Worm (Caenorhabditis elegans) whole organism, L4 larva: ENCODE measurements around the gene ZK757.1.
A peak's percentile ranks its signal among the peaks of the same experiment; 100 is the strongest.

Experiments
- F26F4.8 ChIP-seq: fragments of 200-800 bp; sonication (Bioruptor generic); conservative IDR thresholded peaks from 2 replicates; pipeline ENCODE4 v1.3.6; 2022; ENCODE audit warnings: missing genetic modification characterization, missing compliant biosample characterization
- R02D3.7 ChIP-seq: fragments of 150-350 bp; sonication (generic microtip); optimal IDR thresholded peaks from 3 replicates; lab custom pipeline; 2014; ENCODE audit warnings: missing biosample characterization, missing genetic modification characterization
- T20F7.1 ChIP-seq: fragments of 200-800 bp; sonication (Bioruptor generic); optimal IDR thresholded peaks from 2 replicates; lab custom pipeline; 2018; ENCODE audit warnings: mild to moderate bottlenecking, missing genetic modification characterization, missing compliant biosample characterization
- T26A8.4 ChIP-seq: fragments of 200-800 bp; sonication (Bioruptor generic); IDR thresholded peaks from 2 replicates; pipeline ENCODE4 v1.3.6; 2022; ENCODE audit warnings: missing genetic modification characterization, missing compliant biosample characterization
- Y105C5A.15 ChIP-seq: fragments of 200-800 bp; sonication (Bioruptor generic); IDR thresholded peaks from 2 replicates; pipeline ENCODE4 v1.3.6; 2022; ENCODE audit warnings: missing genetic modification characterization, missing compliant biosample characterization
- ZK546.5 ChIP-seq, 2 experiments: sonication (generic microtip); optimal IDR thresholded peaks; 2 replicates each; lab custom pipeline; 2017; ENCODE audit warnings: missing biosample characterization in 2 of 2, missing genetic modification characterization in 2 of 2
- aha-1 ChIP-seq: fragments of 150-350 bp; peaks from one replicate; lab custom pipeline; 2014; ENCODE audit warnings: missing biosample characterization, missing genetic modification characterization
- ceh-82 ChIP-seq: sonication (generic microtip); optimal IDR thresholded peaks from 2 replicates; lab custom pipeline; 2017; ENCODE audit warnings: missing biosample characterization, missing genetic modification characterization
- cey-2 ChIP-seq: sonication (generic microtip); optimal IDR thresholded peaks from 3 replicates; lab custom pipeline; 2017; ENCODE audit warnings: missing genetic modification characterization, mild to moderate bottlenecking, missing compliant biosample characterization, antibody characterized with exemption, borderline replicate concordance; ENCODE audit not compliant: insufficient read depth
- daf-16 ChIP-seq, 3 experiments: sonication (generic microtip); optimal IDR thresholded peaks; 2 replicates each; lab custom pipeline; 2016 to 2017; ENCODE audit warnings: missing genetic modification characterization in 3 of 3, missing genetic modification reagents in 3 of 3, mild to moderate bottlenecking in 2 of 3, missing compliant biosample characterization in 2 of 3, missing biosample characterization in 1 of 3, moderate library complexity in 1 of 3
- dpl-1 ChIP-seq: fragments of 150-350 bp; optimal IDR thresholded peaks from 2 replicates; lab custom pipeline; 2014; ENCODE audit warnings: missing biosample characterization, missing genetic modification reagents, missing genetic modification characterization
- dve-1 ChIP-seq: sonication (generic microtip); optimal IDR thresholded peaks from 2 replicates; lab custom pipeline; 2017; ENCODE audit warnings: antibody characterized with exemption, mild to moderate bottlenecking, missing genetic modification characterization, missing compliant biosample characterization; ENCODE audit not compliant: insufficient read depth
- hlh-11 ChIP-seq: fragments of 200-800 bp; sonication (Bioruptor generic); optimal IDR thresholded peaks from 2 replicates; lab custom pipeline; 2018; ENCODE audit warnings: mild to moderate bottlenecking, missing genetic modification characterization, missing compliant biosample characterization
- hlh-30 ChIP-seq: sonication (generic microtip); optimal IDR thresholded peaks from 2 replicates; lab custom pipeline; 2017; ENCODE audit warnings: antibody characterized with exemption, mild to moderate bottlenecking, missing genetic modification characterization, missing compliant biosample characterization; ENCODE audit not compliant: insufficient read depth
- hmg-1.1 ChIP-seq: fragments of 200-800 bp; sonication (Bioruptor generic); IDR thresholded peaks from 2 replicates; pipeline ENCODE4 v1.3.6; 2022; ENCODE audit warnings: missing genetic modification reagents, missing genetic modification characterization, missing compliant biosample characterization
- lim-7 ChIP-seq: fragments of 200-800 bp; sonication (Bioruptor generic); IDR thresholded peaks from 2 replicates; pipeline ENCODE4 v1.3.6; 2022; ENCODE audit warnings: missing genetic modification characterization, missing compliant biosample characterization
- lin-1 ChIP-seq: fragments of 200-800 bp; sonication (Bioruptor generic); IDR thresholded peaks from 2 replicates; pipeline ENCODE4 v1.3.6; 2022; ENCODE audit warnings: missing genetic modification reagents, missing genetic modification characterization, missing compliant biosample characterization
- lin-15B ChIP-seq: fragments of 150-350 bp; sonication (generic microtip); optimal IDR thresholded peaks from 3 replicates; lab custom pipeline; 2014; ENCODE audit warnings: missing biosample characterization, missing genetic modification characterization
- lin-38 ChIP-seq: fragments of 200-800 bp; sonication (Bioruptor generic); IDR thresholded peaks from 2 replicates; pipeline ENCODE4 v1.3.6; 2022; ENCODE audit warnings: missing genetic modification reagents, missing genetic modification characterization, missing compliant biosample characterization
- lsy-2 ChIP-seq, 2 experiments: fragments of 150-350 bp in 1 of 2; sonication (generic microtip) in 1 of 2; optimal IDR thresholded peaks; 2 replicates each; lab custom pipeline; 2014 to 2017; ENCODE audit warnings: missing biosample characterization in 2 of 2, missing genetic modification characterization in 2 of 2
- mdl-1 ChIP-seq, 2 experiments: fragments of 150-350 bp in 1 of 2; sonication (generic microtip) in 1 of 2; optimal IDR thresholded peaks; 2 replicates each; lab custom pipeline; 2014 to 2017; ENCODE audit warnings: missing biosample characterization in 2 of 2, missing genetic modification characterization in 2 of 2
- mep-1 ChIP-seq: fragments of 150-350 bp; sonication (generic microtip); optimal IDR thresholded peaks from 3 replicates; lab custom pipeline; 2014; ENCODE audit warnings: missing biosample characterization, missing genetic modification characterization
- mes-2 ChIP-seq: sonication (generic microtip); optimal IDR thresholded peaks from 2 replicates; lab custom pipeline; 2016; ENCODE audit warnings: missing genotype, mild to moderate bottlenecking, missing genetic modification characterization, missing compliant biosample characterization; ENCODE audit not compliant: poor library complexity, severe bottlenecking
- mxl-3 ChIP-seq: fragments of 200-800 bp; sonication (Bioruptor generic); optimal IDR thresholded peaks from 2 replicates; lab custom pipeline; 2018; ENCODE audit warnings: mild to moderate bottlenecking, missing genetic modification characterization, missing compliant biosample characterization
- nhr-10 ChIP-seq: fragments of 150-350 bp; optimal IDR thresholded peaks from 2 replicates; lab custom pipeline; 2014; ENCODE audit warnings: missing biosample characterization, missing genetic modification characterization
- nhr-11 ChIP-seq: fragments of 150-350 bp; optimal IDR thresholded peaks from 2 replicates; lab custom pipeline; 2014; ENCODE audit warnings: missing biosample characterization, missing genetic modification characterization
- nhr-111 ChIP-seq: fragments of 200-800 bp; sonication (Bioruptor generic); optimal IDR thresholded peaks from 2 replicates; lab custom pipeline; 2018; ENCODE audit warnings: mild to moderate bottlenecking, missing genetic modification characterization, missing compliant biosample characterization
- nhr-25 ChIP-seq: sonication (generic microtip); optimal IDR thresholded peaks from 2 replicates; lab custom pipeline; 2017; ENCODE audit warnings: missing genetic modification characterization, mild to moderate bottlenecking, missing compliant biosample characterization, antibody characterized with exemption, moderate library complexity, borderline replicate concordance; ENCODE audit not compliant: insufficient read depth
- nhr-42 ChIP-seq: fragments of 200-800 bp; sonication (Bioruptor generic); IDR thresholded peaks from 2 replicates; pipeline ENCODE4 v1.3.6; 2022; ENCODE audit warnings: missing genetic modification characterization, missing compliant biosample characterization
- nhr-6 ChIP-seq: fragments of 150-350 bp; optimal IDR thresholded peaks from 2 replicates; lab custom pipeline; 2014; ENCODE audit warnings: missing biosample characterization, missing genetic modification characterization
- pha-4 ChIP-seq, 2 experiments: fragments of 150-350 bp in 1 of 2; fragments of 200-800 bp in 1 of 2; sonication (Bioruptor generic) in 1 of 2; IDR thresholded peaks in 1 of 2; optimal IDR thresholded peaks in 1 of 2; 2 replicates each; pipeline versions ENCODE4 v1.3.6 to Lab custom; 2014 to 2022; ENCODE audit warnings: missing genetic modification characterization in 2 of 2, missing genetic modification reagents in 2 of 2, missing biosample characterization in 1 of 2, missing compliant biosample characterization in 1 of 2
- php-3 ChIP-seq: fragments of 200-800 bp; sonication (Bioruptor generic); IDR thresholded peaks from 2 replicates; pipeline ENCODE4 v1.3.6; 2022; ENCODE audit warnings: missing genetic modification reagents, missing genetic modification characterization, missing compliant biosample characterization
- pqm-1 ChIP-seq: sonication (generic microtip); optimal IDR thresholded peaks from 2 replicates; lab custom pipeline; 2017; ENCODE audit warnings: missing biosample characterization, missing genetic modification characterization
- rbr-2 ChIP-seq: sonication (generic microtip); optimal IDR thresholded peaks from 2 replicates; lab custom pipeline; 2016; ENCODE audit warnings: missing genotype, missing genetic modification characterization, missing compliant biosample characterization
- sdz-12 ChIP-seq: fragments of 200-800 bp; sonication (Bioruptor generic); optimal IDR thresholded peaks from 2 replicates; lab custom pipeline; 2018; ENCODE audit warnings: mild to moderate bottlenecking, missing genetic modification characterization, missing compliant biosample characterization
- snpc-1.2 ChIP-seq: fragments of 200-800 bp; sonication (Bioruptor generic); IDR thresholded peaks from 2 replicates; pipeline ENCODE4 v1.3.6; 2022; ENCODE audit warnings: missing genetic modification reagents, missing genetic modification characterization, missing compliant biosample characterization
- spr-1 ChIP-seq: sonication (generic microtip); optimal IDR thresholded peaks from 2 replicates; lab custom pipeline; 2016; ENCODE audit warnings: mild to moderate bottlenecking, missing genetic modification characterization, missing compliant biosample characterization
- spr-3 ChIP-seq: fragments of 200-800 bp; sonication (Bioruptor generic); optimal IDR thresholded peaks from 2 replicates; lab custom pipeline; 2018; ENCODE audit warnings: mild to moderate bottlenecking, missing genetic modification characterization, missing compliant biosample characterization
- unc-130 ChIP-seq: sonication (generic microtip); optimal IDR thresholded peaks from 2 replicates; lab custom pipeline; 2016; ENCODE audit warnings: missing genetic modification reagents, missing genetic modification characterization, missing compliant biosample characterization
- zfp-2 ChIP-seq: sonication (generic microtip); optimal IDR thresholded peaks from 2 replicates; lab custom pipeline; 2016; ENCODE audit warnings: mild to moderate bottlenecking, missing genetic modification characterization, missing compliant biosample characterization
- zip-2 ChIP-seq: fragments of 150-350 bp; optimal IDR thresholded peaks from 2 replicates; lab custom pipeline; 2014; ENCODE audit warnings: missing biosample characterization, missing genetic modification characterization

The ZK757.1 gene

DNA sequence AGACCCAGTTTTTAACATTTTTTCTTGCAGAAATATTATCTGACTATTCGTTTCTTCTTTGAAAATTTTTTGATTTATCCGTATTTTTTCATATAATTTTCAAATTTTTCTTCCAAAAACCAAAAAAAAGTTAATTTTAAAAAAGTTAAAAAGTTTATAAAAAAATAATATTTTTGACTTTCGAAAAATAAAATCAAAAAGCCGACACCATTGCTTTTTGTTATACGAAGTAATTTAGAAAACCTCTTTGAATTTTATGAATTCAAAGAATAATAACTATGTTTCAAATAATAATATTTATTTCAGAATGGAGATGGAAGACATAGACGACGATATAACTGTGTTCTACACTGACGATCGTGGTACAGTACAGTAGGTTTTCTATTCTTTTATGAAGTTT is 36.0 kb downstream of the ZK757.1 start, which contains the start of gene K11H3.8:
TSS of gene K11H3.8 (plus strand) at position 301 of the 400 bp plus-strand sequence.
- TF ChIP-seq R02D3.7 (tag; lab: Kevin White, UChicago) (no peak), mes-2 (tag; lab: Kevin White, UChicago) (no peak), zip-2 (tag; lab: Kevin White, UChicago) (no peak), T26A8.4 (GFP tag; lab: Robert Waterston, UW) (no peak), hlh-11 (tag; lab: Kevin White, UChicago) (no peak), mep-1 (no peak), nhr-25 (tag; lab: Kevin White, UChicago) (no peak), nhr-42 (GFP tag; lab: Robert Waterston, UW) (no peak), mxl-3 (no peak), spr-3 (GFP tag; lab: Kevin White, UChicago) (no peak), snpc-1.2 (GFP tag; lab: Robert Waterston, UW) (no peak), nhr-11 (tag; lab: Kevin White, UChicago) (no peak), mdl-1 (tag; optimal IDR thresholded peaks at IDR 0.05; lab: Kevin White, UChicago) (no peak)
- TF ChIP-seq, all 104 proteins: peak for 0

DNA sequence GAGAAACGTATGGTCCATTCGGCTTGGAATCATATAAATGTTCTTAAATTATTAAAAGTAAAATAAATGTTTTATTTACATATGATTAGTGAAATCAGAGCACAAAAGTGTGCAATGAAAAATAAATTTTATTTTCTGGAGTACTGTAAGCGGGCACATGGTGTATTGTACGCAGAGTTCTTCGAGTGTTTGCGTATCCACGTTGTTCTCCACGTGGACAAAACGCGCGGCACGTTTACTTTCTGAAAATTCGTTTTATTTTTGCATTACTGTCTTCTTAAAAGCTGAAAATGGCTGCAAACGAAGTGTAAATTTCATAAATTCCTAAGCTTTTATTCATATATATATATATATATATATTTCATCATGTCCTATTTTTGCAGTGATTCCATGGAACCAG is 38.4 kb downstream of the ZK757.1 start:
- TF ChIP-seq spr-3 (GFP tag; lab: Kevin White, UChicago) (no peak), unc-130 (GFP tag; lab: Kevin White, UChicago) (peak; percentile 2), lin-38 (GFP tag; lab: Robert Waterston, UW) (peak; percentile 42)

- TF ChIP-seq lsy-2 (tag; optimal IDR thresholded peaks at IDR 0.05; lab: Kevin White, UChicago) (peak in 1 of 2 experiments; percentile 15), pha-4 (GFP tag; IDR thresholded peaks at IDR 0.05; lab: Robert Waterston, UW) (no peak), pha-4 (tag; optimal IDR thresholded peaks at IDR 0.05; lab: Kevin White, UChicago) (peak; percentile 20), Y105C5A.15 (GFP tag; lab: Robert Waterston, UW) (no peak), php-3 (GFP tag; lab: Robert Waterston, UW) (no peak), nhr-6 (tag; lab: Kevin White, UChicago) (peak; percentile 48), dve-1 (tag; lab: Kevin White, UChicago) (peak; percentile 19), aha-1 (peak; percentile 33), lin-15B (tag; lab: Kevin White, UChicago) (no peak), ceh-82 (no peak), nhr-111 (no peak)
These were observed 40.4 kb downstream of the ZK757.1 start, which contains the start of gene ZK632.12 for ce11 chrIII:9830502-9830901. Gene ZK632.12 (plus strand): TSS chrIII:9830802.

DNA sequence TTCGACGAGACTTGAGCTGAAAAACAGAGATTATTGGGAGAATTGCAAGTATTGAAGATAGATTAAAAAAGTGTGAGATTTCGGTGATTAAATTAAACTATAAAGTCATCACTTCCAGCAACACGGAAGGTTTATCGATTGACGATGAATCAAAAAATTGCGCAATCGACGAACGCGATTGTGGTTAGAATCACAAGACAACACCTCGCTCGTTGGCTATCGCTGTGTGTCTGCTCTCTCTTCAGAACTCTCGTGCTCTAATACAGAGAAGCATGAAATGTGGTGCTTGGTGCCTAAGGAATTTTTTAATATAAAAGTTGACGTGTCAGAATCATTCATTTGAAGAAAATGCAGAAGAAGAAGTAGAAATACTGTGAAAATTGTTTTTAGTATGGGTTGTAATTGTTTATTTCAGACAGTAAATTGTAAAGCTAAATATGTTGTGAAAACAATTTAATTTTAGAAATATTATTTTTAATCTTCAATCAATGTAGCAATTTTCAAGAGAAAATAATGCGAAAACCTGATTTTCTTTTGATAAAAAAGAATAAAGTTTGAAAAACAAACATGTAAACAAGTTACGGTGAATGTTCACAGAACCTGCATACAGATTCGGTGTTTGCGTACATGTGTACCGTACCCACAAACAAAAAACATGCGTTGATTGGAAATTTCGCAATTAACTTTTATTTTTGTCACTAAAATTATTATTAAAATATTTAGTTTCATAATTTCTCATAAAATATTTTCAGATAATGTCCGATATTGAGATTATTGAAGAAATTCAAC is 43.6 kb downstream of the ZK757.1 start, which contains the start of the genes ZK632.10 and ZK632.11:
TSS of gene ZK632.10 (minus strand) at position 560 of the 789 bp plus-strand sequence.
TSS of gene ZK632.11 (plus strand) at position 753 of the 789 bp plus-strand sequence.
- TF ChIP-seq dve-1 (tag; lab: Kevin White, UChicago) (peak; percentile 44), hmg-1.1 (no peak), nhr-25 (tag; lab: Kevin White, UChicago) (no peak), mes-2 (tag; lab: Kevin White, UChicago) (peak; percentile 80), F26F4.8 (GFP tag; lab: Robert Waterston, UW) (no peak), nhr-10 (no peak), daf-16 (GFP tag; optimal IDR thresholded peaks at IDR 0.05; lab: Kevin White, UChicago) (peak in 1 of 2 experiments; percentile 27), daf-16 (tag; optimal IDR thresholded peaks at IDR 0.05; lab: Kevin White, UChicago) (peak; percentile 93), ZK546.5 (tag; optimal IDR thresholded peaks at IDR 0.05; lab: Kevin White, UChicago) (no peak), pqm-1 (tag; lab: Kevin White, UChicago) (no peak), T20F7.1 (GFP tag; lab: Kevin White, UChicago) (peak; percentile 32), unc-130 (GFP tag; lab: Kevin White, UChicago) (peak; percentile 56), hlh-30 (tag; lab: Kevin White, UChicago) (peak; percentile 89), cey-2 (no peak), dpl-1 (GFP tag; lab: Kevin White, UChicago) (peak; percentile 40), spr-1 (tag; lab: Kevin White, UChicago) (no peak), zfp-2 (no peak), lim-7 (GFP tag; lab: Robert Waterston, UW) (peak; percentile 16; the same call in 1 of the 2 replicates), rbr-2 (tag; lab: Kevin White, UChicago) (peak; percentile 6), sdz-12 (GFP tag; lab: Kevin White, UChicago) (no peak), lin-1 (0 out of 2 replicates have a peak, but pooled peaks have one; percentile 7), pha-4 (GFP tag; IDR thresholded peaks at IDR 0.05; lab: Robert Waterston, UW) (no peak), pha-4 (tag; optimal IDR thresholded peaks at IDR 0.05; lab: Kevin White, UChicago) (peak; percentile 87)
